Fruit fly (Drosophila melanogaster): ENCODE measurements around the gene Rsph9.

Gene Rsph9

dm6 chr2L:17381616-17382015 is 30.8 kb downstream of the Rsph9 start (continued):
- TF ChIP-seq CG11247 (GFP tag; IDR thresholded peaks at IDR 0.05) (no peak), croc (GFP tag; conservative IDR thresholded peaks at IDR 0.05) (no peak), CG10543 (GFP tag; optimal IDR thresholded peaks at IDR 0.05) (no peak), Spps (tag; optimal IDR thresholded peaks at IDR 0.05) (no peak), CG2120 (GFP tag; optimal IDR thresholded peaks at IDR 0.05) (no peak), CG12236 (GFP tag; optimal IDR thresholded peaks at IDR 0.05) (no peak), disco-r (GFP tag; optimal IDR thresholded peaks at IDR 0.05) (no peak), abd-A (tag; optimal IDR thresholded peaks at IDR 0.05) (no peak), CG14710 (tag; optimal IDR thresholded peaks at IDR 0.05) (no peak), br (optimal IDR thresholded peaks at IDR 0.05) (no peak), CG7745 (tag; optimal IDR thresholded peaks at IDR 0.05) (peak; percentile 7), sens (GFP tag) (peak; percentile 68), Dek (tag; optimal IDR thresholded peaks at IDR 0.05) (no peak), CG3995 (GFP tag; optimal IDR thresholded peaks at IDR 0.05) (peak; percentile 63), Stat92E (GFP tag; optimal IDR thresholded peaks at IDR 0.05) (peak in 1 of 3 experiments; percentile 47)

dm6 chr2L:17381075-17381474 is 31.4 kb downstream of the Rsph9 start:
- TF ChIP-seq CrebB (tag; optimal IDR thresholded peaks at IDR 0.05) = no peak
- peak; percentile 11; the same call in 1 of the 3 replicates for TF ChIP-seq ci (GFP tag; IDR thresholded peaks at IDR 0.05)
- TF ChIP-seq pros (GFP tag; optimal IDR thresholded peaks at IDR 0.05) = peak; percentile 67
- TF ChIP-seq dati (GFP tag; IDR thresholded peaks at IDR 0.05) = no peak
- no peak for TF ChIP-seq CG15269 (tag; optimal IDR thresholded peaks at IDR 0.05)
- no peak for TF ChIP-seq CG11723 (GFP tag; optimal IDR thresholded peaks at IDR 0.05)
- TF ChIP-seq klu (GFP tag; IDR thresholded peaks at IDR 0.05) = no peak
- no peak for TF ChIP-seq sug (tag; optimal IDR thresholded peaks at IDR 0.05)
- TF ChIP-seq CG6272 (GFP tag; IDR thresholded peaks at IDR 0.05) = no peak
- peak; percentile 32 for TF ChIP-seq sd (tag; optimal IDR thresholded peaks at IDR 0.05)
- 0 out of 2 replicates have a peak, but pooled peaks have one; percentile 0 for TF ChIP-seq Awh (GFP tag; IDR thresholded peaks at IDR 0.05)
- no peak for TF ChIP-seq CG10147 (GFP tag; optimal IDR thresholded peaks at IDR 0.05)
- no peak for TF ChIP-seq CG4707 (GFP tag; optimal IDR thresholded peaks at IDR 0.05)
- no peak for TF ChIP-seq Nf-YB (GFP tag; optimal IDR thresholded peaks at IDR 0.05)
- TF ChIP-seq CG14441 (GFP tag; IDR thresholded peaks at IDR 0.05) = no peak
- TF ChIP-seq Xrp1 (GFP tag; IDR thresholded peaks at IDR 0.05) = peak; percentile 24; the same call in 1 of the 2 replicates
- TF ChIP-seq ash1 (GFP tag; optimal IDR thresholded peaks at IDR 0.05) = no peak
- no peak for TF ChIP-seq CG1792 (GFP tag; optimal IDR thresholded peaks at IDR 0.05)
- no peak for TF ChIP-seq CG8388 (GFP tag; optimal IDR thresholded peaks at IDR 0.05)
- peak; percentile 76 for TF ChIP-seq onecut (GFP tag; IDR thresholded peaks at IDR 0.05)
- no peak for TF ChIP-seq Ssrp (tag; optimal IDR thresholded peaks at IDR 0.05)
- TF ChIP-seq exex (tag; optimal IDR thresholded peaks at IDR 0.05) = no peak
- no peak for TF ChIP-seq CG11247 (GFP tag; IDR thresholded peaks at IDR 0.05)
- no peak for TF ChIP-seq tap (tag; optimal IDR thresholded peaks at IDR 0.05)

DNA sequence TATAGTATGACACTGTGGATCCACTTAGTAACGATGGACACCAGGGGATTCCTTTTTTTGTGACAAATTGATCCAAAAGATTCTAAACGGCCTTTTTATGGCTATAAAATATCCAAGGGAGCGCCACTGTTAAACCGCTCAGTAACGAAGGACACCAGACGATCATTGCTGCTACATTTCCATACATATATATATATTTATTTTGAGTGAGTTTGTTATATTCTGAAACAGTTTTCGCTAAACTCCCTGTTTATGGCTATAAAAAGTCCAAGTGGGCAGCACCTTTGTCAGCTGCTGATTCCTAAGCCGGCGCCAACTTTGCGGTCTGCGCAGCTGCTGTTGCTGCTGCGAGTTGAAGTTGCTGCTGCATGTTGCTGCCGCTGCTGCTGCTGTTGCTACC is 31.9 kb downstream of the Rsph9 start:
- TF ChIP-seq pfk (GFP tag; optimal IDR thresholded peaks at IDR 0.05) (no peak), crp (GFP tag; optimal IDR thresholded peaks at IDR 0.05) (peak in 1 of 2 experiments; percentile 20), ewg (GFP tag; optimal IDR thresholded peaks at IDR 0.05) (peak; percentile 38), row (GFP tag; IDR thresholded peaks at IDR 0.05) (peak; percentile 60), knrl (GFP tag; IDR thresholded peaks at IDR 0.05; ENCODE audit: partially characterized antibody) (no peak), Meics (GFP tag; optimal IDR thresholded peaks at IDR 0.05) (peak; percentile 31), Sry-β (GFP tag; optimal IDR thresholded peaks at IDR 0.05) (peak; percentile 83), CG43689 (GFP tag; IDR thresholded peaks at IDR 0.05) (no peak)
